Worm (Caenorhabditis elegans) whole organism, early embryonic: ENCODE results near the gene mfsd-13.2.

Experiments
- ama-1 ChIP-seq: fragments of 150-350 bp; optimal IDR thresholded peaks from 2 replicates; lab custom pipeline; 2014
- ceh-36 ChIP-seq: sonication (generic microtip); optimal IDR thresholded peaks from 2 replicates; lab custom pipeline; 2016; ENCODE audit warnings: missing genetic modification characterization, inconsistent platforms, missing compliant biosample characterization
- flt-1 ChIP-seq: fragments of 200-800 bp; sonication (Bioruptor generic); IDR thresholded peaks from 2 replicates; pipeline ENCODE4 v1.3.6; 2022; ENCODE audit warnings: missing genetic modification characterization, missing compliant biosample characterization
- hmg-4 ChIP-seq: fragments of 200-800 bp; sonication (Bioruptor generic); optimal IDR thresholded peaks from 2 replicates; lab custom pipeline; 2018; ENCODE audit warnings: mild to moderate bottlenecking, missing genetic modification characterization, missing compliant biosample characterization
- scrt-1 ChIP-seq: fragments of 200-800 bp; sonication (Bioruptor generic); IDR thresholded peaks from 2 replicates; pipeline ENCODE4 v1.3.6; 2022; ENCODE audit warnings: missing genetic modification characterization, missing compliant biosample characterization
- tbx-11 ChIP-seq: fragments of 200-800 bp; sonication (Bioruptor generic); IDR thresholded peaks from 2 replicates; pipeline ENCODE4 v1.3.6; 2022; ENCODE audit warnings: missing genetic modification characterization, missing compliant biosample characterization
- tra-4 ChIP-seq: sonication (generic microtip); optimal IDR thresholded peaks from 2 replicates; lab custom pipeline; 2017; ENCODE audit warnings: missing genetic modification characterization, missing compliant biosample characterization

DNA sequence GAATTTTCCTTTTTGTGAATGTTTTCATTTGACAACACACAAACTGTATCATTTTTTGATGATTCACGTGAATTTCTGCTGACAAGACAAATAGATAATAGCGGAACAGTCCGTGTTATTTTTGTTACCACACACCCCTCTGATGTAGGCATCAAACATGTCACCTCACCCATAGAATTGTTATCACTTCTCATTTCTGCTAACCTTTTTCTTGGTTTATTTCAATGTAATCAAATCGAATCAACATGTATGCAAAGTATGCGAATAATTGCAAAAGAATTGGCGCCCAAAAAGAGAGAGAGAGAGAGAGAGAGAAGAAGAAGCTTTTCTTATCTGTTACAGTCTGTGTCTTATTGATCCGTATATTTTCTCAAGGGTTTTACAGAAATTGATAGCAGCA, 8.2 kb downstream of the mfsd-13.2 start:
- no peak for TF ChIP-seq scrt-1 (GFP tag; lab: Robert Waterston, UW)
- no peak for TF ChIP-seq flt-1 (GFP tag; lab: Robert Waterston, UW)
- no peak for TF ChIP-seq ama-1 (lab: Kevin White, UChicago)
- no peak for TF ChIP-seq tbx-11 (GFP tag; lab: Robert Waterston, UW)
- no peak for TF ChIP-seq hmg-4 (GFP tag; lab: Kevin White, UChicago)
- TF ChIP-seq ceh-36 (tag; lab: Kevin White, UChicago): no peak
- no peak for TF ChIP-seq tra-4 (tag; lab: Kevin White, UChicago)
